Fruit fly (Drosophila melanogaster): ENCODE results near the gene CG12395.
A peak's percentile ranks its signal among the peaks of the same experiment; 100 is the strongest.

CG12395 gene

dm6 chrX:16085865-16086592, 23.3 kb upstream of the CG12395 start (continued):
- TF ChIP-seq Opbp (GFP tag; IDR thresholded peaks at IDR 0.05; ENCODE audit: partially characterized antibody) (no peak), phol (tag; optimal IDR thresholded peaks at IDR 0.05) (peak; percentile 38), CG13123 (GFP tag; optimal IDR thresholded peaks at IDR 0.05) (no peak), CG17359 (tag; optimal IDR thresholded peaks at IDR 0.05) (peak; percentile 22), gsb (GFP tag; IDR thresholded peaks at IDR 0.05) (no peak), CG17829 (tag; optimal IDR thresholded peaks at IDR 0.05) (peak; percentile 34), Ets65A (GFP tag) (peak; percentile 81), CG13296 (GFP tag; optimal IDR thresholded peaks at IDR 0.05) (peak; percentile 14), org-1 (GFP tag; optimal IDR thresholded peaks at IDR 0.05) (peak; percentile 33), gem (tag; optimal IDR thresholded peaks at IDR 0.05) (peak; percentile 50), lilli (GFP tag; optimal IDR thresholded peaks at IDR 0.05) (peak; percentile 11), fd96Cb (tag; optimal IDR thresholded peaks at IDR 0.05) (peak; percentile 10), H2.0 (GFP tag; IDR thresholded peaks at IDR 0.05) (0 out of 2 replicates have a peak, but pooled peaks have one; percentile 22), CG7839 (tag; optimal IDR thresholded peaks at IDR 0.05) (peak; percentile 8), CG12391 (tag; optimal IDR thresholded peaks at IDR 0.05) (peak; percentile 41), Optix (GFP tag; IDR thresholded peaks at IDR 0.05) (no peak), sens-2 (GFP tag; IDR thresholded peaks at IDR 0.05) (no peak), CG13424 (tag; optimal IDR thresholded peaks at IDR 0.05) (peak; percentile 36), mam (GFP tag; optimal IDR thresholded peaks at IDR 0.05) (peak; percentile 18), Xbp1 (GFP tag; optimal IDR thresholded peaks at IDR 0.05) (peak; percentile 24), Jarid2 (GFP tag; optimal IDR thresholded peaks at IDR 0.05) (no peak), Trl (optimal IDR thresholded peaks at IDR 0.05) (peak; percentile 32 to 62), Trl (GFP tag; optimal IDR thresholded peaks at IDR 0.05) (no peak), disco-r (GFP tag; optimal IDR thresholded peaks at IDR 0.05) (peak; percentile 46), row (GFP tag; IDR thresholded peaks at IDR 0.05) (peak; percentile 65; the same call in 2 of the 3 replicates), ewg (GFP tag; optimal IDR thresholded peaks at IDR 0.05) (peak; percentile 49), HLH3B (GFP tag; IDR thresholded peaks at IDR 0.05) (peak; percentile 38; the same call in 1 of the 2 replicates), hkb (optimal IDR thresholded peaks at IDR 0.05) (no peak), hkb (GFP tag; IDR thresholded peaks at IDR 0.05) (peak; percentile 53; the same call in 1 of the 2 replicates), CG3163 (GFP tag; optimal IDR thresholded peaks at IDR 0.05) (peak; percentile 29), caup (GFP tag; optimal IDR thresholded peaks at IDR 0.05; ENCODE audit: severe bottlenecking) (peak; percentile 17), D (optimal IDR thresholded peaks at IDR 0.05) (no peak), D (GFP tag; optimal IDR thresholded peaks at IDR 0.05) (peak; percentile 4), sc (optimal IDR thresholded peaks at IDR 0.05) (no peak), sc (GFP tag; optimal IDR thresholded peaks at IDR 0.05) (no peak), MBD-R2 (GFP tag; IDR thresholded peaks at IDR 0.05) (no peak), CG4617 (GFP tag; optimal IDR thresholded peaks at IDR 0.05; ENCODE audit: borderline replicate concordance) (no peak), CG2712 (tag; optimal IDR thresholded peaks at IDR 0.05) (peak; percentile 34), CG3995 (GFP tag; optimal IDR thresholded peaks at IDR 0.05) (no peak), Xrp1 (GFP tag; IDR thresholded peaks at IDR 0.05) (peak; percentile 28; the same call in 1 of the 2 replicates), CG1603 (tag; optimal IDR thresholded peaks at IDR 0.05) (peak; percentile 21), onecut (GFP tag; IDR thresholded peaks at IDR 0.05) (peak; percentile 16; the same call in 1 of the 2 replicates), Asciz (GFP tag; optimal IDR thresholded peaks at IDR 0.05) (no peak), CG10366 (GFP tag; IDR thresholded peaks at IDR 0.05) (no peak), CG7357 (GFP tag; IDR thresholded peaks at IDR 0.05) (0 out of 3 replicates have a peak, but pooled peaks have one; percentile 20), Camta (GFP tag; optimal IDR thresholded peaks at IDR 0.05) (peak; percentile 13), Atf6 (GFP tag; IDR thresholded peaks at IDR 0.05) (0 out of 2 replicates have a peak, but pooled peaks have one; percentile 26), CG6683 (GFP tag; optimal IDR thresholded peaks at IDR 0.05) (peak; percentile 7), HHEX (GFP tag; optimal IDR thresholded peaks at IDR 0.05) (no peak), CG18599 (GFP tag; optimal IDR thresholded peaks at IDR 0.05) (peak; percentile 52)
